Fruit fly (Drosophila melanogaster) whole organism, embryonic: Measurements from ENCODE around the gene CG13949.

Experiments used
- Ada2b ChIP-seq: fragments of 200-800 bp; sonication (Bioruptor generic); IDR thresholded peaks from 2 replicates; pipeline ENCODE4 v1.3.6; 2022; ENCODE audit warnings: missing biosample characterization, missing genetic modification characterization
- Adf1 ChIP-seq: fragments of 200-800 bp; sonication (Bioruptor generic); IDR thresholded peaks from 2 replicates; pipeline ENCODE4 v1.3.6; 2022; ENCODE audit warnings: missing biosample characterization, missing genetic modification characterization
- CG10431 ChIP-seq: fragments of 200-800 bp; sonication (Bioruptor generic); optimal IDR thresholded peaks from 3 replicates; lab custom pipeline; 2018; ENCODE audit warnings: missing biosample characterization, mild to moderate bottlenecking, missing genetic modification characterization
- CG11456 ChIP-seq: fragments of 200-800 bp; sonication (Bioruptor generic); IDR thresholded peaks from 3 replicates; pipeline ENCODE4 v1.3.6; 2022; ENCODE audit warnings: missing biosample characterization, missing genetic modification characterization
- CG11504 ChIP-seq: fragments of 200-800 bp; sonication (Bioruptor generic); optimal IDR thresholded peaks from 3 replicates; lab custom pipeline; 2019; ENCODE audit warnings: missing biosample characterization, mild to moderate bottlenecking, missing genetic modification characterization, moderate library complexity
- CG11723 ChIP-seq: fragments of 200-800 bp; sonication (Bioruptor generic); optimal IDR thresholded peaks from 2 replicates; lab custom pipeline; 2017; ENCODE audit warnings: missing biosample characterization, mild to moderate bottlenecking, missing genetic modification characterization
- CG12236 ChIP-seq: fragments of 200-800 bp; sonication (Bioruptor generic); optimal IDR thresholded peaks from 2 replicates; lab custom pipeline; 2016; ENCODE audit warnings: missing biosample characterization, missing genetic modification characterization
- CG12942 ChIP-seq: fragments of 200-800 bp; sonication (Bioruptor generic); optimal IDR thresholded peaks from 3 replicates; lab custom pipeline; 2016; ENCODE audit warnings: missing biosample characterization, missing genetic modification characterization
- CG13624 ChIP-seq: fragments of 200-800 bp; sonication (Bioruptor generic); optimal IDR thresholded peaks from 2 replicates; lab custom pipeline; 2016; ENCODE audit warnings: missing biosample characterization, missing genetic modification characterization
- CG14965 ChIP-seq: fragments of 200-800 bp; sonication (Bioruptor generic); optimal IDR thresholded peaks from 2 replicates; lab custom pipeline; 2016; ENCODE audit warnings: missing biosample characterization, missing genetic modification characterization, borderline replicate concordance
- CG17359 ChIP-seq: fragments of 200-800 bp; sonication (Bioruptor generic); optimal IDR thresholded peaks from 3 replicates; lab custom pipeline; 2018; ENCODE audit warnings: missing biosample characterization, mild to moderate bottlenecking, missing genetic modification characterization, moderate library complexity
- CG17385 ChIP-seq: fragments of 200-800 bp; sonication (Bioruptor generic); optimal IDR thresholded peaks from 3 replicates; lab custom pipeline; 2018; ENCODE audit warnings: missing biosample characterization, mild to moderate bottlenecking, missing genetic modification characterization
- CG17802 ChIP-seq: fragments of 200-800 bp; sonication (Bioruptor generic); optimal IDR thresholded peaks from 2 replicates; lab custom pipeline; 2018; ENCODE audit warnings: missing biosample characterization, mild to moderate bottlenecking, missing genetic modification characterization, moderate library complexity
- CG18476 ChIP-seq: fragments of 200-800 bp; sonication (Bioruptor generic); optimal IDR thresholded peaks from 2 replicates; lab custom pipeline; 2016; ENCODE audit warnings: missing biosample characterization, mild to moderate bottlenecking, missing genetic modification characterization
- CG3726 ChIP-seq: fragments of 200-800 bp; sonication (Bioruptor generic); IDR thresholded peaks from 3 replicates; pipeline ENCODE4, ENCODE4 v1.3.6; 2022; ENCODE audit warnings: missing biosample characterization, missing genetic modification characterization
- CG3847 ChIP-seq: fragments of 200-800 bp; sonication (Bioruptor generic); IDR thresholded peaks from 2 replicates; pipeline ENCODE4 v1.3.6; 2022; ENCODE audit warnings: missing biosample characterization, missing genetic modification characterization
- CG4282 ChIP-seq: fragments of 200-800 bp; sonication (Bioruptor generic); optimal IDR thresholded peaks from 2 replicates; lab custom pipeline; 2016; ENCODE audit warnings: missing biosample characterization, missing genetic modification characterization
- CG4404 ChIP-seq: fragments of 200-800 bp; sonication (Bioruptor generic); IDR thresholded peaks from 2 replicates; pipeline ENCODE4 v1.3.6; 2022; ENCODE audit warnings: missing biosample characterization, missing genetic modification characterization
- CG4707 ChIP-seq: fragments of 200-800 bp; sonication (Bioruptor generic); optimal IDR thresholded peaks from 2 replicates; lab custom pipeline; 2018; ENCODE audit warnings: missing biosample characterization, mild to moderate bottlenecking, missing genetic modification characterization, moderate library complexity
- CG6791 ChIP-seq: fragments of 200-800 bp; sonication (Bioruptor generic); IDR thresholded peaks from 3 replicates; pipeline ENCODE4 v1.3.6; 2022; ENCODE audit warnings: missing biosample characterization, missing genetic modification characterization; ENCODE audit not compliant: partially characterized antibody
- CG6854 ChIP-seq: fragments of 200-800 bp; sonication (Bioruptor generic); optimal IDR thresholded peaks from 3 replicates; lab custom pipeline; 2017; ENCODE audit warnings: missing biosample characterization, mild to moderate bottlenecking, missing genetic modification characterization
- CG7372 ChIP-seq: fragments of 200-800 bp; sonication (Bioruptor generic); IDR thresholded peaks from 2 replicates; pipeline ENCODE4 v1.3.6; 2022; ENCODE audit warnings: missing biosample characterization, missing genetic modification characterization
- CG8290 ChIP-seq, 3 experiments: fragments of 200-800 bp; sonication (Bioruptor generic); optimal IDR thresholded peaks; 2 replicates each; lab custom pipeline; 2016 to 2019; ENCODE audit warnings: missing biosample characterization in 3 of 3, missing genetic modification characterization in 3 of 3, mild to moderate bottlenecking in 2 of 3, moderate library complexity in 1 of 3
- CG9876 ChIP-seq: fragments of 200-800 bp; sonication (Bioruptor generic); optimal IDR thresholded peaks from 2 replicates; lab custom pipeline; 2016; ENCODE audit warnings: missing biosample characterization, missing genetic modification characterization
- Chrac-16 ChIP-seq: fragments of 200-800 bp; sonication (Bioruptor generic); optimal IDR thresholded peaks from 3 replicates; lab custom pipeline; 2016; ENCODE audit warnings: missing biosample characterization, missing genetic modification characterization
- D ChIP-seq, 2 experiments: fragments of 200-800 bp in 1 of 2; fragments of >200 bp in 1 of 2; sonication (Bioruptor generic) in 1 of 2; optimal IDR thresholded peaks; 2 replicates in 1 of 2; 3 replicates in 1 of 2; lab custom pipeline; 2017; ENCODE audit warnings: mild to moderate bottlenecking in 1 of 2, missing biosample characterization in 1 of 2, missing genetic modification characterization in 1 of 2, missing genetic modification reagents in 1 of 2
- Dfd ChIP-seq, 2 experiments: fragments of >200 bp; optimal IDR thresholded peaks; 2 replicates each; lab custom pipeline; 2017; ENCODE audit warnings: missing biosample characterization in 2 of 2, missing genetic modification characterization in 2 of 2
- Drgx ChIP-seq: fragments of 200-800 bp; sonication (Bioruptor generic); IDR thresholded peaks from 2 replicates; pipeline ENCODE4 v1.3.6; 2022; ENCODE audit warnings: missing biosample characterization, missing genetic modification characterization
- Gug ChIP-seq: fragments of 200-800 bp; sonication (Bioruptor generic); IDR thresholded peaks from 4 replicates; pipeline ENCODE4 v1.3.6; 2022; ENCODE audit warnings: missing biosample characterization, missing genetic modification characterization
- Hsf ChIP-seq: fragments of 200-800 bp; sonication (Bioruptor generic); optimal IDR thresholded peaks from 3 replicates; lab custom pipeline; 2016; ENCODE audit warnings: missing biosample characterization, missing genetic modification characterization
- Rfx ChIP-seq: fragments of 200-800 bp; sonication (Bioruptor generic); IDR thresholded peaks from 2 replicates; pipeline ENCODE4 v1.3.6; 2022; ENCODE audit warnings: missing biosample characterization, missing genetic modification characterization
- Side ChIP-seq: fragments of 200-800 bp; sonication (Bioruptor generic); optimal IDR thresholded peaks from 2 replicates; lab custom pipeline; 2016; ENCODE audit warnings: missing biosample characterization, missing genetic modification characterization
- Sin3A ChIP-seq: fragments of >200 bp; optimal IDR thresholded peaks from 2 replicates; lab custom pipeline; 2018
- aop ChIP-seq: fragments of 200-800 bp; sonication (Bioruptor generic); IDR thresholded peaks from 2 replicates; pipeline ENCODE4 v1.3.6; 2022; ENCODE audit warnings: missing biosample characterization, missing genetic modification characterization
- bbx ChIP-seq: fragments of 200-800 bp; sonication (Bioruptor generic); IDR thresholded peaks from 2 replicates; pipeline ENCODE4 v1.3.6; 2022; ENCODE audit warnings: missing biosample characterization, missing genetic modification characterization; ENCODE audit not compliant: partially characterized antibody
- caup ChIP-seq: fragments of 200-800 bp; sonication (Bioruptor generic); optimal IDR thresholded peaks from 3 replicates; lab custom pipeline; 2017; ENCODE audit warnings: missing biosample characterization, mild to moderate bottlenecking, missing genetic modification characterization, moderate library complexity; ENCODE audit not compliant: severe bottlenecking
- croc ChIP-seq: fragments of 200-800 bp; sonication (Bioruptor generic); conservative IDR thresholded peaks from 3 replicates; pipeline ENCODE4 v1.3.6; 2022; ENCODE audit warnings: missing biosample characterization, missing genetic modification characterization
- crol ChIP-seq: fragments of 200-800 bp; sonication (Bioruptor generic); IDR thresholded peaks from 2 replicates; pipeline ENCODE4 v1.3.6; 2022; ENCODE audit warnings: missing biosample characterization, missing genetic modification characterization
- eyg ChIP-seq: fragments of 200-800 bp; sonication (Bioruptor generic); optimal IDR thresholded peaks from 3 replicates; lab custom pipeline; 2016; ENCODE audit warnings: missing biosample characterization, missing genetic modification characterization
- fd96Cb ChIP-seq: fragments of 200-800 bp; sonication (Bioruptor generic); optimal IDR thresholded peaks from 2 replicates; lab custom pipeline; 2018; ENCODE audit warnings: missing biosample characterization, mild to moderate bottlenecking, missing genetic modification characterization, moderate library complexity
- hbn ChIP-seq: fragments of 200-800 bp; sonication (Bioruptor generic); IDR thresholded peaks from 2 replicates; pipeline ENCODE4 v1.3.6; 2022; ENCODE audit warnings: missing biosample characterization, missing genetic modification characterization; ENCODE audit not compliant: partially characterized antibody
- lab ChIP-seq: fragments of 200-800 bp; sonication (Bioruptor generic); optimal IDR thresholded peaks from 3 replicates; lab custom pipeline; 2017; ENCODE audit warnings: missing biosample characterization, missing genetic modification characterization, mild to moderate bottlenecking, moderate library complexity, missing genetic modification reagents
- maf-S ChIP-seq: fragments of 200-800 bp; sonication (Bioruptor generic); optimal IDR thresholded peaks from 2 replicates; lab custom pipeline; 2016; ENCODE audit warnings: missing biosample characterization, missing genetic modification characterization
- mam ChIP-seq: fragments of 200-800 bp; sonication (Bioruptor generic); optimal IDR thresholded peaks from 3 replicates; lab custom pipeline; 2016; ENCODE audit warnings: missing biosample characterization, missing genetic modification characterization
- mld ChIP-seq: fragments of 200-800 bp; sonication (Bioruptor generic); IDR thresholded peaks from 3 replicates; pipeline ENCODE4 v1.3.6; 2022; ENCODE audit warnings: missing biosample characterization, missing genetic modification characterization; ENCODE audit not compliant: partially characterized antibody
- run ChIP-seq: fragments of 200-800 bp; sonication (Bioruptor generic); optimal IDR thresholded peaks from 3 replicates; lab custom pipeline; 2018; ENCODE audit warnings: missing biosample characterization, mild to moderate bottlenecking, missing genetic modification characterization
- shn ChIP-seq: fragments of 200-800 bp; sonication (Bioruptor generic); optimal IDR thresholded peaks from 3 replicates; lab custom pipeline; 2016; ENCODE audit warnings: missing biosample characterization, missing genetic modification characterization
- tll ChIP-seq, 2 experiments: fragments of 200-800 bp in 1 of 2; fragments of >200 bp in 1 of 2; sonication (Bioruptor generic) in 1 of 2; optimal IDR thresholded peaks; 2 replicates each; lab custom pipeline; 2017 to 2019; ENCODE audit warnings: missing biosample characterization in 2 of 2, missing genetic modification characterization in 2 of 2, mild to moderate bottlenecking in 1 of 2, moderate library complexity in 1 of 2

Gene CG13949

DNA sequence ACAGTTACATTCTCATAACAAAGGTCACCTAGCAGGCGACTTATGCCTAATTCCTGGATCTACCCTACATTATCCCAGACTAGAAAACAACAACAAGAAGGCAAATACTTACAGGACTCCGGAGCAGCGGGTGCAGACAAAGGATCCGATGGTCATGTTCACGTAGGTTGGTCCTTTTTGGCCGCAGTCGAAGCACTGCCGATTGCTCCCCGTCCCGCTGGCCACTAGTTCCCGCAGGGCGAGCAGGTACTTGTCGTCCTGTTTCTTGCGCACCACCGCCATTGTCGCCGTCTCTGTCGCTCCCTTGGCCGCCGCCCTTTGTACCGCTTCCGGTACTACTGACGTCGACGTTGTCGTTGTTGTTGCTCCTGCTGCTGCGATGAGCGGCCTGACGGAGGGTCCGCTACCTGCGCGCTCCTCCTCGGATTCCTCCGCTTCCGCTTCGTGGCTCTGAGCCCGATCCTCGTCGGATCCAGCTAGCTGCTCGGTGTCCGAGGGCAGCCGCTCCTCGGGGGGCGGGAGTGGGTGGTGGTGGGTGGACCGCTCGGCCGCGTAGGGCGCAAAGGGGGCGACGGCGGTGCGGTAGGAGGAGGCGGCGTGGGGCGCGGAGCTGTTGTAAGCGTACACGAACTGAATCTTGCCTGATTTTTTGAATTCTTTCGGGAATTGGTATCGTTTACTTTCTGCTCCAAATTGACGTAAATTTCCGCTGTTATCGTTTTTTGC is 5.2 kb upstream of the CG13949 start:
- TF ChIP-seq CG11456 (GFP tag; lab: Robert Waterston, UW), result 0 out of 3 replicates have a peak, but pooled peaks have one; percentile 18
- no peak for TF ChIP-seq mam
- TF ChIP-seq eyg (GFP tag; lab: Kevin White, UChicago), result no peak
- no peak for TF ChIP-seq CG4282
- TF ChIP-seq aop (GFP tag; lab: Robert Waterston, UW), result 0 out of 2 replicates have a peak, but pooled peaks have one; percentile 5
- TF ChIP-seq CG17359, result no peak
- TF ChIP-seq CG17802 (tag; lab: Kevin White, UChicago), result no peak
- 0 out of 2 replicates have a peak, but pooled peaks have one; percentile 13 for TF ChIP-seq Rfx (GFP tag; lab: Robert Waterston, UW)
- no peak for TF ChIP-seq CG11723 (GFP tag; lab: Kevin White, UChicago)
- no peak for TF ChIP-seq Gug (GFP tag; lab: Robert Waterston, UW)
- no peak for TF ChIP-seq CG13624 (GFP tag; lab: Kevin White, UChicago)
- TF ChIP-seq hbn (GFP tag; lab: Robert Waterston, UW), result 0 out of 2 replicates have a peak, but pooled peaks have one; percentile 22
- TF ChIP-seq run (tag; lab: Kevin White, UChicago), result no peak
- TF ChIP-seq CG6791 (GFP tag; lab: Robert Waterston, UW), result no peak
- no peak for TF ChIP-seq maf-S (GFP tag; lab: Kevin White, UChicago)
- TF ChIP-seq Sin3A, result no peak
- no peak for TF ChIP-seq mld
- TF ChIP-seq lab (GFP tag; lab: Kevin White, UChicago), result no peak
- TF ChIP-seq croc, result no peak
- TF ChIP-seq Ada2b (GFP tag; lab: Robert Waterston, UW), result no peak
- TF ChIP-seq CG4404 (GFP tag; lab: Robert Waterston, UW), result no peak
- TF ChIP-seq crol (GFP tag; lab: Robert Waterston, UW), result peak; percentile 76
- no peak for TF ChIP-seq CG18476 (GFP tag; lab: Kevin White, UChicago)
- no peak for TF ChIP-seq CG12236 (GFP tag; lab: Kevin White, UChicago)
- no peak for TF ChIP-seq CG3726 (GFP tag; lab: Robert Waterston, UW)
- TF ChIP-seq CG7372 (GFP tag; lab: Robert Waterston, UW), result no peak
- no peak for TF ChIP-seq Hsf (GFP tag; lab: Kevin White, UChicago)
- no peak for TF ChIP-seq fd96Cb (tag; lab: Kevin White, UChicago)
- TF ChIP-seq bbx (GFP tag; lab: Robert Waterston, UW), result 0 out of 2 replicates have a peak, but pooled peaks have one; percentile 22
- no peak for TF ChIP-seq Adf1 (GFP tag; lab: Robert Waterston, UW)
- TF ChIP-seq caup (GFP tag; lab: Kevin White, UChicago), result no peak
- TF ChIP-seq CG17385 (GFP tag; lab: Kevin White, UChicago), result no peak
- TF ChIP-seq tll (GFP tag; optimal IDR thresholded peaks at IDR 0.05; lab: Kevin White, UChicago), result peak in 1 of 2 experiments; percentile 55
- no peak for TF ChIP-seq CG12942 (GFP tag; lab: Kevin White, UChicago)
- no peak for TF ChIP-seq CG4707 (GFP tag; lab: Kevin White, UChicago)
- TF ChIP-seq CG8290 (GFP tag; optimal IDR thresholded peaks at IDR 0.05; lab: Kevin White, UChicago), result no peak
- no peak for TF ChIP-seq CG8290 (tag; optimal IDR thresholded peaks at IDR 0.05; lab: Kevin White, UChicago)
- no peak for TF ChIP-seq CG3847
- no peak for TF ChIP-seq shn
- no peak for TF ChIP-seq Side
- no peak for TF ChIP-seq Dfd (GFP tag; optimal IDR thresholded peaks at IDR 0.05; lab: Kevin White, UChicago)
- TF ChIP-seq CG9876 (GFP tag; lab: Kevin White, UChicago), result no peak
- no peak for TF ChIP-seq Drgx (GFP tag; lab: Robert Waterston, UW)
- no peak for TF ChIP-seq CG6854 (GFP tag; lab: Kevin White, UChicago)
- no peak for TF ChIP-seq CG14965
- TF ChIP-seq D (optimal IDR thresholded peaks at IDR 0.05; lab: Kevin White, UChicago), result peak; percentile 57
- no peak for TF ChIP-seq D (GFP tag; optimal IDR thresholded peaks at IDR 0.05; lab: Kevin White, UChicago)
- no peak for TF ChIP-seq CG10431 (GFP tag; lab: Kevin White, UChicago)
- no peak for TF ChIP-seq CG11504 (tag; lab: Kevin White, UChicago)
- no peak for TF ChIP-seq Chrac-16
